Fruit fly (Drosophila melanogaster): Measurements from ENCODE around the gene Rm62.

Gene Rm62

dm6 chr3R:6009510-6010407 is 1.4 kb upstream of the Rm62 start:
- no peak for TF ChIP-seq Hr96 (GFP tag; optimal IDR thresholded peaks at IDR 0.05)

- TF ChIP-seq Crg-1 (GFP tag; optimal IDR thresholded peaks at IDR 0.05): no peak
- no peak for TF ChIP-seq CG14711 (tag; optimal IDR thresholded peaks at IDR 0.05)
- no peak for TF ChIP-seq CG33017 (tag; optimal IDR thresholded peaks at IDR 0.05)
- peak; percentile 97 for TF ChIP-seq tj (GFP tag; optimal IDR thresholded peaks at IDR 0.05)
- TF ChIP-seq toe (GFP tag; optimal IDR thresholded peaks at IDR 0.05): no peak
- TF ChIP-seq CG1620 (GFP tag; optimal IDR thresholded peaks at IDR 0.05): no peak
- TF ChIP-seq bab1 (GFP tag; optimal IDR thresholded peaks at IDR 0.05): peak; percentile 27
- peak; percentile 99 for TF ChIP-seq Mnt (GFP tag; optimal IDR thresholded peaks at IDR 0.05)
- TF ChIP-seq ovo (GFP tag; optimal IDR thresholded peaks at IDR 0.05): peak; percentile 11
- peak; percentile 83 for TF ChIP-seq cic (GFP tag; optimal IDR thresholded peaks at IDR 0.05)
- TF ChIP-seq CG5204 (GFP tag; optimal IDR thresholded peaks at IDR 0.05): peak; percentile 37
- no peak for TF ChIP-seq Clk (GFP tag; optimal IDR thresholded peaks at IDR 0.05)
- peak; percentile 11 for TF ChIP-seq CG7101 (tag; optimal IDR thresholded peaks at IDR 0.05)
- peak; percentile 32 for TF ChIP-seq Hr96 (GFP tag; optimal IDR thresholded peaks at IDR 0.05)
- no peak for TF ChIP-seq CG7045 (GFP tag; optimal IDR thresholded peaks at IDR 0.05)
- TF ChIP-seq CG12768 (GFP tag; optimal IDR thresholded peaks at IDR 0.05): no peak
- no peak for TF ChIP-seq cnc (optimal IDR thresholded peaks at IDR 0.05)
- peak; percentile 57 for TF ChIP-seq pad (GFP tag; optimal IDR thresholded peaks at IDR 0.05)
- TF ChIP-seq kay (GFP tag; ENCODE audit: borderline replicate concordance): peak; percentile 91
- TF ChIP-seq CG11617 (GFP tag; optimal IDR thresholded peaks at IDR 0.05): no peak
Observed at dm6 chr3R:6007123-6008000, 1.0 kb downstream of the Rm62 start.

DNA sequence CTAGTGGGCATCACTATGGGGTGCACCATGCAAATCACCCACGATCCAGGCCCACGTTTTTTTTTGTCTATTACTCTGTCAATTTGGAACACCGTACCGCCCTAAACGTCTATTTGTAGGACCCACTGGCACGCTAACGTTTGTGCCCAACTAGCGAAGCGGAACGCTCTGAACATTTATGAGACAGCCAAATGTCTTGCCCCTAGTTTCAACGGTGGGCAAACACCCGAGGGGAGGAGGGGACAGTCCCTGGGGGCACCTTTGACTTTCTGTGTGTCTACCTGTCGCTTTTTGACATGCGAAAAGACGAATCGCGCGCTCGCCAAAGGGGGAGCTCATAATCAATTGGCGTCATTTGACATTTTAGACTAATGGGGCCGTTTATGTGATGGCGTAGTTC is 1.8 kb downstream of the Rm62 start:
- no peak for TF ChIP-seq cnc (optimal IDR thresholded peaks at IDR 0.05)
- TF ChIP-seq tj (GFP tag; optimal IDR thresholded peaks at IDR 0.05): no peak
- no peak for TF ChIP-seq cic (GFP tag; optimal IDR thresholded peaks at IDR 0.05)
- no peak for TF ChIP-seq CG14711 (tag; optimal IDR thresholded peaks at IDR 0.05)
- TF ChIP-seq kay (GFP tag; ENCODE audit: borderline replicate concordance): no peak
- no peak for TF ChIP-seq CG5204 (GFP tag; optimal IDR thresholded peaks at IDR 0.05)
- no peak for TF ChIP-seq CG33017 (tag; optimal IDR thresholded peaks at IDR 0.05)
- TF ChIP-seq Hr96 (GFP tag; optimal IDR thresholded peaks at IDR 0.05): no peak
- no peak for TF ChIP-seq pad (GFP tag; optimal IDR thresholded peaks at IDR 0.05)
- no peak for TF ChIP-seq ovo (GFP tag; optimal IDR thresholded peaks at IDR 0.05)
- no peak for TF ChIP-seq toe (GFP tag; optimal IDR thresholded peaks at IDR 0.05)
- no peak for TF ChIP-seq Mnt (GFP tag; optimal IDR thresholded peaks at IDR 0.05)
- no peak for TF ChIP-seq CG7101 (tag; optimal IDR thresholded peaks at IDR 0.05)
- no peak for TF ChIP-seq bab1 (GFP tag; optimal IDR thresholded peaks at IDR 0.05)
- no peak for TF ChIP-seq Clk (GFP tag; optimal IDR thresholded peaks at IDR 0.05)
- no peak for TF ChIP-seq CG1620 (GFP tag; optimal IDR thresholded peaks at IDR 0.05)

- TF ChIP-seq ovo (GFP tag; optimal IDR thresholded peaks at IDR 0.05): no peak
- TF ChIP-seq kay (GFP tag; ENCODE audit: borderline replicate concordance): no peak
Observed at dm6 chr3R:5998831-5999230, 9.5 kb downstream of the Rm62 start.

DNA sequence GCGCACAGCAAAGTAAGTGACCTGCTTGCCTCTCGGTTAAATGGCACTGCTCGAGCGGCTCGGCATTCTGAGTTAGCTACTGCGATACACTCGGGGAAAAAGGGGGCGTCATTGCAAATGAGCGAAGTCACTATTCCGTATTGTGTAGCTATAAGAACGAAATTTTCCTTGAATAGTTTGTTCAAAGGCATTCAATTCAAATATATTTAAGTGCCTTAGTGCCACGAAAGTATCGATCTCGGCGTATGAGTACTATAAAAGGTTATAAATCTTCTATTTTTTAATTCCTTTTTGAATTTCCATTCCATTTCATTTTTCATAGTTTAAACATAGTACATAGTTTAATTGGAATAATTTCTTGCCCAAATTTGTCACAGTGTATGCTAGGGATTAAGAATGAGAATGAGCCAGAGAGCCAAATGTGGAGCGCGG is 10.1 kb downstream of the Rm62 start:
- TF ChIP-seq bab1 (GFP tag; optimal IDR thresholded peaks at IDR 0.05): peak; percentile 10
- no peak for TF ChIP-seq pad (GFP tag; optimal IDR thresholded peaks at IDR 0.05)

DNA sequence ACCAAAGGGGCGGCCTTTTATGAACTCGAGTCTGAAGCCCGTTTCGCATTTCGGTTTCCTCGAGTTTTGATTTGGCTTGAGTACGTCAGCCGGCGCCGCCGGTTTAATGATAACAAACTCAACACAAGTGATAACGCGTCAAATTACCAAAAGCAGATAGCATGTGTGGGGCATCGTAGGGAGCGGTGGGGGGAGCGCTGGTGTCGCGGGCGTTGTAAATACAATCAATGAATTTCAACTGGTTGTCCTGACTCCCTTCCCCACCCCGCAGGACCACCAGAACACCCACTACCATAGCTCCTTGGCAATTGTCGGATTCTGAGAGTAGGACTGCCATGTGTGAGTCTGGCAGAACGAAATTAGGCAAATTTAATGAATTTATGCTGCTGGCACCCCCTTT is 10.6 kb downstream of the Rm62 start:
- TF ChIP-seq bab1 (GFP tag; optimal IDR thresholded peaks at IDR 0.05) (no peak), CG5204 (GFP tag; optimal IDR thresholded peaks at IDR 0.05) (no peak), tj (GFP tag; optimal IDR thresholded peaks at IDR 0.05) (no peak), kay (GFP tag; ENCODE audit: borderline replicate concordance) (no peak), CG11617 (GFP tag; optimal IDR thresholded peaks at IDR 0.05) (no peak), ovo (GFP tag; optimal IDR thresholded peaks at IDR 0.05) (no peak), Crg-1 (GFP tag; optimal IDR thresholded peaks at IDR 0.05) (no peak), CG14711 (tag; optimal IDR thresholded peaks at IDR 0.05) (no peak), CG33017 (tag; optimal IDR thresholded peaks at IDR 0.05) (no peak), CG1620 (GFP tag; optimal IDR thresholded peaks at IDR 0.05) (no peak)

dm6 chr3R:5995381-5995780 is 13.0 kb downstream of the Rm62 start:
- TF ChIP-seq pad (GFP tag; optimal IDR thresholded peaks at IDR 0.05) (no peak), ovo (GFP tag; optimal IDR thresholded peaks at IDR 0.05) (no peak), CG7101 (tag; optimal IDR thresholded peaks at IDR 0.05) (no peak), bab1 (GFP tag; optimal IDR thresholded peaks at IDR 0.05) (no peak), Crg-1 (GFP tag; optimal IDR thresholded peaks at IDR 0.05) (no peak), Clk (GFP tag; optimal IDR thresholded peaks at IDR 0.05) (no peak), tj (GFP tag; optimal IDR thresholded peaks at IDR 0.05) (no peak), CG5204 (GFP tag; optimal IDR thresholded peaks at IDR 0.05) (no peak), cnc (optimal IDR thresholded peaks at IDR 0.05) (no peak), kay (GFP tag; ENCODE audit: borderline replicate concordance) (no peak), Mnt (GFP tag; optimal IDR thresholded peaks at IDR 0.05) (no peak), toe (GFP tag; optimal IDR thresholded peaks at IDR 0.05) (no peak), CG1620 (GFP tag; optimal IDR thresholded peaks at IDR 0.05) (no peak), CG11617 (GFP tag; optimal IDR thresholded peaks at IDR 0.05) (no peak), CG33017 (tag; optimal IDR thresholded peaks at IDR 0.05) (no peak), CG7045 (GFP tag; optimal IDR thresholded peaks at IDR 0.05) (no peak), CG14711 (tag; optimal IDR thresholded peaks at IDR 0.05) (no peak), cic (GFP tag; optimal IDR thresholded peaks at IDR 0.05) (no peak), CG12768 (GFP tag; optimal IDR thresholded peaks at IDR 0.05) (no peak), Hr96 (GFP tag; optimal IDR thresholded peaks at IDR 0.05) (no peak)

All from whole organism, adult.